Worm (Caenorhabditis elegans) whole organism, L3 larva: Measurements from ENCODE around the gene T27E7.3.

Source experiments
- ZK546.5 ChIP-seq: sonication (generic microtip); optimal IDR thresholded peaks from 2 replicates; lab custom pipeline; 2017; ENCODE audit warnings: missing biosample characterization, missing genetic modification characterization
- ama-1 ChIP-seq: fragments of 150-350 bp; optimal IDR thresholded peaks from 2 replicates; lab custom pipeline; 2018
- ceh-9 ChIP-seq: sonication (generic microtip); optimal IDR thresholded peaks from 2 replicates; lab custom pipeline; 2018; ENCODE audit warnings: missing biosample characterization, missing genetic modification characterization
- elt-3 ChIP-seq, 3 experiments: fragments of 150-350 bp in 1 of 3; sonication (generic microtip) in 2 of 3; optimal IDR thresholded peaks; 2 replicates in 2 of 3; 4 replicates in 1 of 3; lab custom pipeline; 2014 to 2017; ENCODE audit warnings: missing biosample characterization in 3 of 3, missing genetic modification characterization in 3 of 3
- fkh-10 ChIP-seq: sonication (generic microtip); optimal IDR thresholded peaks from 2 replicates; lab custom pipeline; 2017; ENCODE audit warnings: missing biosample characterization, missing genetic modification reagents, missing genetic modification characterization
- nhr-11 ChIP-seq: fragments of 150-350 bp; optimal IDR thresholded peaks from 2 replicates; lab custom pipeline; 2014; ENCODE audit warnings: missing biosample characterization, missing genetic modification characterization
- nhr-23 ChIP-seq: fragments of 150-350 bp; optimal IDR thresholded peaks from 2 replicates; lab custom pipeline; 2014; ENCODE audit warnings: missing biosample characterization, missing genetic modification reagents, missing genetic modification characterization
- nhr-77 ChIP-seq: fragments of 150-350 bp; optimal IDR thresholded peaks from 2 replicates; lab custom pipeline; 2014; ENCODE audit warnings: missing biosample characterization, missing genetic modification characterization
- pha-4 ChIP-seq: fragments of 150-350 bp; optimal IDR thresholded peaks from 2 replicates; lab custom pipeline; 2014; ENCODE audit warnings: missing biosample characterization, missing genetic modification reagents, missing genetic modification characterization
- unc-62 ChIP-seq: fragments of 150-350 bp; sonication (generic microtip); optimal IDR thresholded peaks from 4 replicates; lab custom pipeline; 2014; ENCODE audit warnings: missing biosample characterization, missing genetic modification reagents, missing genetic modification characterization

DNA sequence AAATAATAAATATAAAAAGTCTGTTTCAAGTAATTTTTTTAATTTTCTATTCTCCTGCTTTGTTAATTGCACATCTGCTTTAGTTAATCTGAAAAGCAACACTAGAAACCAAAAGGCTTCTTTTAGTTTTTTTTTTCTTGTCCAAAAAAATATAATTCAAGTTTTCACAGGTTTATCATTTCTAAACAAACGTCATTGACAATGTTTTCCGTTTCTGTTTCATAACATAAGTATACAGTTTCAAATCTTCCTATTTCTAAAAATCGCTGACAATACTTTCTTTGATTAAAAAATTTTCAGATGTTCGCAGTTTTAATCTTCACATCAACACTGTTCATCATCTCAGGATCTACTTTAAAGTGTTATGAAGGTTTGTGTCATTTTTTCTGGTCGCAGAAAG, 36.2 kb downstream of the T27E7.3 start, which contains the start of gene Y57G11B.2:
- TF ChIP-seq elt-3 (tag; optimal IDR thresholded peaks at IDR 0.05; lab: Kevin White, UChicago) (no peak), ama-1 (no peak), nhr-11 (no peak), ceh-9 (no peak), nhr-77 (no peak), pha-4 (tag; lab: Kevin White, UChicago) (no peak), unc-62 (GFP tag; lab: Kevin White, UChicago) (no peak), ZK546.5 (tag; lab: Kevin White, UChicago) (no peak), fkh-10 (GFP tag; lab: Kevin White, UChicago) (no peak), nhr-23 (tag; lab: Kevin White, UChicago) (no peak)
